Worm (Caenorhabditis elegans) whole organism, L3 larva: ENCODE data around the gene srz-20.

Experiments
- R02D3.7 ChIP-seq: fragments of 150-350 bp; optimal IDR thresholded peaks from 2 replicates; lab custom pipeline; 2014; ENCODE audit warnings: missing biosample characterization, missing genetic modification characterization
- aly-2 ChIP-seq: fragments of 150-350 bp; optimal IDR thresholded peaks from 2 replicates; lab custom pipeline; 2014; ENCODE audit warnings: missing biosample characterization, missing genetic modification characterization
- ama-1 ChIP-seq: fragments of 150-350 bp; optimal IDR thresholded peaks from 2 replicates; lab custom pipeline; 2018
- ceh-16 ChIP-seq: sonication (generic microtip); optimal IDR thresholded peaks from 2 replicates; lab custom pipeline; 2017; ENCODE audit warnings: missing biosample characterization, missing genetic modification characterization
- ceh-28 ChIP-seq: fragments of 150-350 bp; optimal IDR thresholded peaks from 2 replicates; lab custom pipeline; 2014; ENCODE audit warnings: missing biosample characterization, missing genetic modification reagents, missing genetic modification characterization
- ceh-82 ChIP-seq: fragments of 150-350 bp; optimal IDR thresholded peaks from 2 replicates; lab custom pipeline; 2014; ENCODE audit warnings: missing biosample characterization, missing genetic modification characterization
- ceh-9 ChIP-seq: sonication (generic microtip); optimal IDR thresholded peaks from 2 replicates; lab custom pipeline; 2018; ENCODE audit warnings: missing biosample characterization, missing genetic modification characterization
- daf-12 ChIP-seq: fragments of 150-350 bp; optimal IDR thresholded peaks from 2 replicates; lab custom pipeline; 2014; ENCODE audit warnings: missing biosample characterization, missing genetic modification reagents, missing genetic modification characterization
- elt-1 ChIP-seq: fragments of 150-350 bp; optimal IDR thresholded peaks from 2 replicates; lab custom pipeline; 2014; ENCODE audit warnings: missing biosample characterization, missing genetic modification characterization
- elt-2 ChIP-seq: sonication (generic microtip); optimal IDR thresholded peaks from 2 replicates; lab custom pipeline; 2016; ENCODE audit warnings: missing genetic modification reagents, mild to moderate bottlenecking, missing genetic modification characterization, missing compliant biosample characterization
- eor-1 ChIP-seq, 2 experiments: fragments of 150-350 bp; optimal IDR thresholded peaks; 2 replicates each; lab custom pipeline; 2014 to 2018; ENCODE audit warnings: missing biosample characterization in 2 of 2, missing genetic modification characterization in 2 of 2
- fkh-2 ChIP-seq: fragments of 150-350 bp; optimal IDR thresholded peaks from 2 replicates; lab custom pipeline; 2014; ENCODE audit warnings: missing biosample characterization, missing genetic modification reagents, missing genetic modification characterization
- fos-1 ChIP-seq: fragments of 150-350 bp; optimal IDR thresholded peaks from 2 replicates; lab custom pipeline; 2014; ENCODE audit warnings: missing biosample characterization, missing genetic modification characterization
- hmg-11 ChIP-seq: sonication (generic microtip); optimal IDR thresholded peaks from 2 replicates; lab custom pipeline; 2016; ENCODE audit warnings: missing genetic modification characterization, missing compliant biosample characterization
- jun-1 ChIP-seq: fragments of 150-350 bp; optimal IDR thresholded peaks from 2 replicates; lab custom pipeline; 2014; ENCODE audit warnings: missing biosample characterization, missing genetic modification reagents, missing genetic modification characterization
- lin-15B ChIP-seq: fragments of 150-350 bp; optimal IDR thresholded peaks from 2 replicates; lab custom pipeline; 2014; ENCODE audit warnings: missing biosample characterization, missing genetic modification characterization
- lin-39 ChIP-seq: fragments of 150-350 bp; optimal IDR thresholded peaks from 2 replicates; lab custom pipeline; 2018; ENCODE audit warnings: missing biosample characterization, missing genetic modification reagents, missing genetic modification characterization
- mdl-1 ChIP-seq: fragments of 150-350 bp; optimal IDR thresholded peaks from 2 replicates; lab custom pipeline; 2014; ENCODE audit warnings: missing biosample characterization, missing genetic modification characterization
- nhr-12 ChIP-seq: fragments of 150-350 bp; optimal IDR thresholded peaks from 2 replicates; lab custom pipeline; 2014; ENCODE audit warnings: missing biosample characterization, missing genetic modification characterization
- nhr-23 ChIP-seq: fragments of 150-350 bp; optimal IDR thresholded peaks from 2 replicates; lab custom pipeline; 2014; ENCODE audit warnings: missing biosample characterization, missing genetic modification reagents, missing genetic modification characterization
- nhr-237 ChIP-seq: fragments of 150-350 bp; optimal IDR thresholded peaks from 2 replicates; lab custom pipeline; 2014; ENCODE audit warnings: missing biosample characterization, missing genetic modification characterization
- nhr-25 ChIP-seq: sonication (generic microtip); optimal IDR thresholded peaks from 2 replicates; lab custom pipeline; 2017; ENCODE audit warnings: missing biosample characterization, missing genetic modification characterization
- nhr-28 ChIP-seq: fragments of 150-350 bp; optimal IDR thresholded peaks from 2 replicates; lab custom pipeline; 2014; ENCODE audit warnings: missing biosample characterization, missing genetic modification characterization
- nhr-43 ChIP-seq: sonication (generic microtip); optimal IDR thresholded peaks from 2 replicates; lab custom pipeline; 2016; ENCODE audit warnings: mild to moderate bottlenecking, missing genetic modification characterization, missing compliant biosample characterization; ENCODE audit not compliant: poor library complexity, severe bottlenecking
- nhr-67 ChIP-seq: fragments of 150-350 bp; optimal IDR thresholded peaks from 2 replicates; lab custom pipeline; 2014; ENCODE audit warnings: missing biosample characterization, missing genetic modification characterization
- nhr-77 ChIP-seq: fragments of 150-350 bp; optimal IDR thresholded peaks from 2 replicates; lab custom pipeline; 2014; ENCODE audit warnings: missing biosample characterization, missing genetic modification characterization
- pha-4 ChIP-seq: fragments of 150-350 bp; optimal IDR thresholded peaks from 2 replicates; lab custom pipeline; 2014; ENCODE audit warnings: missing biosample characterization, missing genetic modification reagents, missing genetic modification characterization
- pqm-1 ChIP-seq: fragments of 150-350 bp; optimal IDR thresholded peaks from 2 replicates; lab custom pipeline; 2017; ENCODE audit warnings: missing biosample characterization, missing genetic modification characterization, inconsistent platforms
- sea-2 ChIP-seq: fragments of 150-350 bp; sonication (generic microtip); optimal IDR thresholded peaks from 4 replicates; lab custom pipeline; 2014; ENCODE audit warnings: missing biosample characterization, missing genetic modification reagents, missing genetic modification characterization
- skn-1 ChIP-seq: fragments of 150-350 bp; optimal IDR thresholded peaks from 2 replicates; lab custom pipeline; 2014; ENCODE audit warnings: missing biosample characterization, missing genetic modification characterization
- tbx-2 ChIP-seq: sonication (generic microtip); optimal IDR thresholded peaks from 2 replicates; lab custom pipeline; 2016; ENCODE audit warnings: mild to moderate bottlenecking, missing genetic modification characterization, missing compliant biosample characterization
- unc-39 ChIP-seq: sonication (generic microtip); optimal IDR thresholded peaks from 4 replicates; lab custom pipeline; 2017; ENCODE audit warnings: missing biosample characterization, missing genetic modification characterization
- unc-62 ChIP-seq: fragments of 150-350 bp; sonication (generic microtip); optimal IDR thresholded peaks from 4 replicates; lab custom pipeline; 2014; ENCODE audit warnings: missing biosample characterization, missing genetic modification reagents, missing genetic modification characterization
- ztf-11 ChIP-seq: fragments of 150-350 bp; optimal IDR thresholded peaks from 2 replicates; lab custom pipeline; 2014; ENCODE audit warnings: missing biosample characterization, missing genetic modification characterization

srz-20 gene

ce11 chrIV:3875260-3875659 is 40.1 kb upstream of the srz-20 start (continued):
- no peak for TF ChIP-seq elt-1
- TF ChIP-seq pqm-1 (tag; lab: Kevin White, UChicago) = peak; percentile 31
- TF ChIP-seq mdl-1 = no peak
- TF ChIP-seq nhr-237 (tag; lab: Kevin White, UChicago) = no peak
- no peak for TF ChIP-seq ceh-28 (tag; lab: Kevin White, UChicago)
- TF ChIP-seq ama-1 (lab: Kevin White, UChicago) = no peak
- no peak for TF ChIP-seq sea-2 (GFP tag; lab: Kevin White, UChicago)
- no peak for TF ChIP-seq ztf-11 (tag; lab: Kevin White, UChicago)

- TF ChIP-seq skn-1 (no peak), ama-1 (lab: Kevin White, UChicago) (no peak), fkh-2 (tag; lab: Kevin White, UChicago) (no peak), nhr-25 (tag; lab: Kevin White, UChicago) (no peak), ceh-16 (tag; lab: Kevin White, UChicago) (no peak), nhr-237 (tag; lab: Kevin White, UChicago) (no peak), tbx-2 (no peak), nhr-77 (no peak), ceh-9 (tag; lab: Kevin White, UChicago) (no peak), aly-2 (no peak), nhr-67 (no peak), ztf-11 (tag; lab: Kevin White, UChicago) (no peak), mdl-1 (no peak)
These were observed 38.4 kb upstream of the srz-20 start for ce11 chrIV:3876955-3877354.

DNA sequence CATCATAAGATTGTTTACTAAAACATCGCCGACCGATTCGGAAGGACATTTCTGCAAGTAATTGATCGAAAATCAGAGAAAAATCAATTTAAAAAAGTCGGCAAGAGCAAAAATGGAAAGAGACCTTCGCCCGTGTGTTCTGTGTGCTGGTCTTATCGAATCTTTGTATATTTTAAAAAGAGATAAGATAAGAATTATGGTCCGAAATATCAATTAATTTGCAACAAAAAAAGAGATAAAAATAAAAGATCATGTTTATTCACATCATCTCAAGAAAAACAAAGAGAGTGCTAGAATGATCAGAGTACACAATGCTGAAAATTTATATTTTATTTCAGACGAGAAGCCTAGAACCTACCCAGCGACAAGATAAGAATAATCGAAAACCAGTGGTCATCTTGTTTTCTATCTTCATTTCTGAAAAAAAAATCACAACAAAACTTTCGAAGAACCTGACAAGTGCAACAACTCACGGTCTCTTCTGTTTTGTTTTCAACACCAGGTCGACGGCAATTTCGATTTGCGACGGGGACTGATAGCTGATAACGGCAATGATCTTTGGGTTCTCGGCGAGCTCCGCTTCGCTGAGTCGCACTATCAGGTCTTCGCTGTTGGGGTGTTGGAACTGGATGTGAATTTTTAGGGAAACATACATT is 37.0 kb upstream of the srz-20 start, which contains the start of gene F37C4.6:
Gene F37C4.6, minus strand, starts transcription at position 51 of the 656 bp plus-strand sequence.
- TF ChIP-seq pha-4 (tag; lab: Kevin White, UChicago) = no peak
- TF ChIP-seq ztf-11 (tag; lab: Kevin White, UChicago) = no peak
- no peak for TF ChIP-seq nhr-237 (tag; lab: Kevin White, UChicago)
- no peak for TF ChIP-seq ceh-9 (tag; lab: Kevin White, UChicago)
- TF ChIP-seq pqm-1 (tag; lab: Kevin White, UChicago) = peak; percentile 8
- TF ChIP-seq R02D3.7 (tag; lab: Kevin White, UChicago) = no peak
- no peak for TF ChIP-seq jun-1
- TF ChIP-seq lin-39 (tag; lab: Kevin White, UChicago) = no peak
- TF ChIP-seq fos-1 (tag; lab: Kevin White, UChicago) = no peak
- peak; percentile 84 for TF ChIP-seq elt-2 (tag; lab: Kevin White, UChicago)
- TF ChIP-seq elt-1 = no peak
- no peak for TF ChIP-seq aly-2
- no peak for TF ChIP-seq nhr-43 (tag; lab: Kevin White, UChicago)
- TF ChIP-seq nhr-28 (tag; lab: Kevin White, UChicago) = no peak
- no peak for TF ChIP-seq fkh-2 (tag; lab: Kevin White, UChicago)
- no peak for TF ChIP-seq daf-12 (tag; lab: Kevin White, UChicago)

DNA sequence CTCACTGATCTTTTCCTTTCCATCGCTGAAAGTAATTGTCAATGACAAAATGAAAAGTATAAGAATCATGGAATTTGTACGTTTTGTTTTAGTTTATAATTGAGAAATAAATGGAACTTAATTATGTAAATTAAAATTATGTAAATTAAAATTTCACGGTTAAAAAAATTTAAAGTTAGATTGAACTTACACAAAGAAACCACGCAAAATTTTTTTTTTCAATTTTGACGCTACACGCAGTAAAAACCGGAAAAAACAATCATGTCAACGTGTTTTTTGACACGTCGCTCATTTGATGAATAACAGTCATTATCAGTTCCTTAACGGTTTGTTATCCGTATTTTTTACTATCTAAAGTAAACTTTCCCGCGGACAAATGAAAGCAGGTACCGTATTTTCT is 34.3 kb upstream of the srz-20 start, which contains the start of the genes F37C4.8 and oac-23:
Gene F37C4.8, minus strand, starts transcription at position 101 of the 400 bp plus-strand sequence.
Gene oac-23, plus strand, starts transcription at position 323 of the 400 bp plus-strand sequence.
- no peak for TF ChIP-seq nhr-77
- TF ChIP-seq, all 47 proteins: peak for 0

DNA sequence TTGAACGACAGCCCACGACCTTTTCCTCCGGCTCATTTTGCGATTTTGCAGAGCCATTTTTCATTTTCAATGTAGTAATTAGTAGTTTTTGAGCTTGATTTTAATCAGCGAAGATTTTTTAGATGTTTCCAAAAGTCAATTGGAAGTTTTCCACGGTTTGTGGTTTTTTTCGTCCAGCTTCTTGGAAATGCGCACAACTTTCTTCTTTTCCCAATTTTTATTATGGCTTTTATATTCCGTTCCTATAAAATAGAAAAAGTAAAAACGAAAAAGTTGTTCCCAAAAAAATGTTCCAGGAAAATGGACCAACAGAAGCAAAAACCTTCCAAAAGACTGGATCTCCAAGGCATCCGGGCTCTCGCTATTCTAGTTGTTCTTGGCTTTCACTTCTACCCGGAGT is 30.0 kb upstream of the srz-20 start, which contains the start of gene oac-22:
Gene oac-22, plus strand, starts transcription at position 301 of the 400 bp plus-strand sequence.
- TF ChIP-seq eor-1 (tag; optimal IDR thresholded peaks at IDR 0.05; lab: Kevin White, UChicago) (no peak), jun-1 (no peak), pqm-1 (tag; lab: Kevin White, UChicago) (no peak), tbx-2 (no peak), lin-15B (tag; lab: Kevin White, UChicago) (no peak), nhr-23 (no peak), hmg-11 (tag; lab: Kevin White, UChicago) (no peak), nhr-237 (tag; lab: Kevin White, UChicago) (no peak), ztf-11 (tag; lab: Kevin White, UChicago) (no peak), ceh-82 (tag; lab: Kevin White, UChicago) (no peak), unc-39 (no peak), ama-1 (lab: Kevin White, UChicago) (no peak), nhr-12 (tag; lab: Kevin White, UChicago) (no peak), nhr-28 (tag; lab: Kevin White, UChicago) (no peak), aly-2 (no peak), skn-1 (no peak), nhr-77 (no peak), unc-62 (GFP tag; lab: Kevin White, UChicago) (no peak)
